Worm (Caenorhabditis elegans): ENCODE measurements around the gene fut-6.

DNA sequence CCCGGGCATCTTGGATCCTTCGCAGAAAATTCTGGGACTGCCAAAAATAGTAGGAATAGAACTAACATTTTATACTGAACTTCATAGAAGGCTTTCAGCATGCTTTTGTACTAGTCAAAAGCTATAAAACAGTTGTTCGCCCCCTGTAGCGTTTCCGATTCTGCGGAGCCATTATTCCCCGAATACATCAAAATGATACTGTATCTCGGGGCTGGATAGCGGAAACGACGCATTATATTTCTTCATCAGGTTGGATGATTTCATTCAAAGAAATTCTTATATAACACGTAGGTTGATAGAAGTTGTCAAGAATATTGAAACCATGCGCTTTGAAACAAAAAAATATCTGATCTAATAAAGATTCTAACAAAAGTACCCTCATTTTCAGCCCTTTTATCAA, 37.7 kb downstream of the fut-6 start, which contains the start of gene clec-137:
- TF ChIP-seq tbx-2 (tag; optimal IDR thresholded peaks at IDR 0.05) (no peak), nhr-11 (tag; optimal IDR thresholded peaks at IDR 0.05) (no peak), sox-4 (tag; optimal IDR thresholded peaks at IDR 0.05) (no peak), lsy-2 (tag; optimal IDR thresholded peaks at IDR 0.05) (no peak), ama-1 (optimal IDR thresholded peaks at IDR 0.05) (no peak), nhr-47 (tag; optimal IDR thresholded peaks at IDR 0.05) (no peak), nhr-12 (tag; optimal IDR thresholded peaks at IDR 0.05) (no peak), zag-1 (tag; optimal IDR thresholded peaks at IDR 0.05) (no peak), nhr-20 (tag; optimal IDR thresholded peaks at IDR 0.05) (no peak), unc-62 (GFP tag; optimal IDR thresholded peaks at IDR 0.05) (no peak), fkh-10 (GFP tag; optimal IDR thresholded peaks at IDR 0.05) (no peak), grh-1 (GFP tag; IDR thresholded peaks at IDR 0.05) (no peak)
